Worm (Caenorhabditis elegans) whole organism, mixed stage, embryonic: ENCODE data around the gene gap-1.

Experiments used
- M03D4.4 ChIP-seq: sonication (generic microtip); optimal IDR thresholded peaks from 2 replicates; lab custom pipeline; 2017; ENCODE audit warnings: mild to moderate bottlenecking, missing genetic modification characterization, missing compliant biosample characterization
- bed-3 ChIP-seq: fragments of 200-800 bp; sonication (Bioruptor generic); optimal IDR thresholded peaks from 3 replicates; lab custom pipeline; 2018; ENCODE audit warnings: mild to moderate bottlenecking, missing genetic modification characterization, moderate library complexity, missing compliant biosample characterization
- blmp-1 ChIP-seq: fragments of 150-350 bp; optimal IDR thresholded peaks from 2 replicates; lab custom pipeline; 2014; ENCODE audit warnings: missing biosample characterization, missing genetic modification characterization
- ceh-39 ChIP-seq: fragments of 150-350 bp; optimal IDR thresholded peaks from 2 replicates; lab custom pipeline; 2014; ENCODE audit warnings: missing biosample characterization, missing genetic modification characterization
- ceh-43 ChIP-seq: fragments of 200-800 bp; sonication (Bioruptor generic); optimal IDR thresholded peaks from 2 replicates; lab custom pipeline; 2018; ENCODE audit warnings: mild to moderate bottlenecking, missing genetic modification characterization, moderate library complexity, missing compliant biosample characterization
- ceh-83 ChIP-seq: fragments of 200-800 bp; sonication (Bioruptor generic); optimal IDR thresholded peaks from 2 replicates; lab custom pipeline; 2018; ENCODE audit warnings: mild to moderate bottlenecking, missing genetic modification characterization, missing compliant biosample characterization
- ces-1 ChIP-seq: fragments of 150-350 bp; optimal IDR thresholded peaks from 2 replicates; lab custom pipeline; 2014; ENCODE audit warnings: missing biosample characterization, missing genetic modification reagents, missing genetic modification characterization
- cnd-1 ChIP-seq: fragments of 200-800 bp; sonication (Bioruptor generic); optimal IDR thresholded peaks from 2 replicates; lab custom pipeline; 2018; ENCODE audit warnings: mild to moderate bottlenecking, missing genetic modification characterization, missing compliant biosample characterization
- drap-1 ChIP-seq: fragments of 200-800 bp; sonication (Bioruptor generic); optimal IDR thresholded peaks from 3 replicates; lab custom pipeline; 2018; ENCODE audit warnings: mild to moderate bottlenecking, missing genetic modification characterization, missing compliant biosample characterization
- elt-1 ChIP-seq: sonication (generic microtip); optimal IDR thresholded peaks from 2 replicates; lab custom pipeline; 2017; ENCODE audit warnings: missing genetic modification characterization, mild to moderate bottlenecking, missing compliant biosample characterization, antibody characterized with exemption, moderate library complexity, borderline replicate concordance; ENCODE audit not compliant: insufficient read depth
- elt-3 ChIP-seq: fragments of 150-350 bp; optimal IDR thresholded peaks from 2 replicates; lab custom pipeline; 2014; ENCODE audit warnings: missing biosample characterization, missing genetic modification characterization
- flh-1 ChIP-seq: fragments of 200-800 bp; sonication (Bioruptor generic); optimal IDR thresholded peaks from 2 replicates; lab custom pipeline; 2018; ENCODE audit warnings: mild to moderate bottlenecking, missing genetic modification characterization, moderate library complexity, missing compliant biosample characterization
- ham-2 ChIP-seq: fragments of 200-800 bp; sonication (Bioruptor generic); optimal IDR thresholded peaks from 2 replicates; lab custom pipeline; 2018; ENCODE audit warnings: mild to moderate bottlenecking, missing genetic modification characterization, missing compliant biosample characterization
- hlh-1 ChIP-seq: fragments of 150-350 bp; optimal IDR thresholded peaks from 2 replicates; lab custom pipeline; 2014; ENCODE audit warnings: missing biosample characterization, missing genetic modification reagents, missing genetic modification characterization
- lin-13 ChIP-seq: fragments of 150-350 bp; optimal IDR thresholded peaks from 2 replicates; lab custom pipeline; 2014; ENCODE audit warnings: missing biosample characterization, missing genetic modification characterization
- lin-32 ChIP-seq: fragments of 200-800 bp; sonication (Bioruptor generic); optimal IDR thresholded peaks from 2 replicates; lab custom pipeline; 2018; ENCODE audit warnings: mild to moderate bottlenecking, missing genetic modification characterization, missing compliant biosample characterization
- lsy-2 ChIP-seq: fragments of 150-350 bp; optimal IDR thresholded peaks from 2 replicates; lab custom pipeline; 2014; ENCODE audit warnings: missing biosample characterization, missing genetic modification characterization
- mab-5 ChIP-seq: fragments of 150-350 bp; optimal IDR thresholded peaks from 2 replicates; lab custom pipeline; 2014; ENCODE audit warnings: missing biosample characterization, missing genetic modification characterization
- mep-1 ChIP-seq: fragments of 150-350 bp; optimal IDR thresholded peaks from 2 replicates; lab custom pipeline; 2017; ENCODE audit warnings: missing biosample characterization, missing genetic modification reagents, missing genetic modification characterization, inconsistent platforms
- mls-2 ChIP-seq: sonication (generic microtip); optimal IDR thresholded peaks from 2 replicates; lab custom pipeline; 2016; ENCODE audit warnings: mild to moderate bottlenecking, missing genetic modification characterization, moderate library complexity, missing compliant biosample characterization
- nhr-12 ChIP-seq: fragments of 150-350 bp; optimal IDR thresholded peaks from 2 replicates; lab custom pipeline; 2014; ENCODE audit warnings: missing biosample characterization, missing genetic modification characterization
- nhr-2 ChIP-seq: fragments of 150-350 bp; optimal IDR thresholded peaks from 2 replicates; lab custom pipeline; 2014; ENCODE audit warnings: missing biosample characterization, missing genetic modification characterization
- nhr-237 ChIP-seq: fragments of 150-350 bp; optimal IDR thresholded peaks from 2 replicates; lab custom pipeline; 2014; ENCODE audit warnings: missing biosample characterization, missing genetic modification characterization
- nhr-28 ChIP-seq: fragments of 150-350 bp; optimal IDR thresholded peaks from 2 replicates; lab custom pipeline; 2014; ENCODE audit warnings: missing biosample characterization, missing genetic modification characterization
- nhr-76 ChIP-seq: sonication (generic microtip); optimal IDR thresholded peaks from 2 replicates; lab custom pipeline; 2017; ENCODE audit warnings: missing biosample characterization, missing genetic modification characterization
- pha-4 ChIP-seq: fragments of 150-350 bp; optimal IDR thresholded peaks from 2 replicates; lab custom pipeline; 2018; ENCODE audit warnings: missing biosample characterization, missing genetic modification reagents, missing genetic modification characterization
- sem-2 ChIP-seq: fragments of 200-800 bp; sonication (Bioruptor generic); optimal IDR thresholded peaks from 2 replicates; lab custom pipeline; 2018; ENCODE audit warnings: mild to moderate bottlenecking, missing genetic modification characterization, missing compliant biosample characterization
- snpc-4 ChIP-seq: fragments of 150-350 bp; optimal IDR thresholded peaks from 2 replicates; lab custom pipeline; 2014; ENCODE audit warnings: missing biosample characterization, missing genetic modification characterization
- sptf-1 ChIP-seq: sonication (generic microtip); optimal IDR thresholded peaks from 2 replicates; lab custom pipeline; 2017; ENCODE audit warnings: mild to moderate bottlenecking, missing genetic modification characterization, moderate library complexity, missing compliant biosample characterization
- tbx-8 ChIP-seq: fragments of 200-800 bp; sonication (Bioruptor generic); optimal IDR thresholded peaks from 2 replicates; lab custom pipeline; 2018; ENCODE audit warnings: mild to moderate bottlenecking, missing genetic modification characterization, moderate library complexity, missing compliant biosample characterization
- unc-120 ChIP-seq: sonication (generic microtip); optimal IDR thresholded peaks from 2 replicates; lab custom pipeline; 2017; ENCODE audit warnings: missing genetic modification characterization, missing compliant biosample characterization; ENCODE audit not compliant: poor library complexity, severe bottlenecking
- unc-39 ChIP-seq: fragments of 150-350 bp; optimal IDR thresholded peaks from 2 replicates; lab custom pipeline; 2014; ENCODE audit warnings: missing biosample characterization, missing genetic modification characterization
- unc-62 ChIP-seq: fragments of 150-350 bp; optimal IDR thresholded peaks from 2 replicates; lab custom pipeline; 2014; ENCODE audit warnings: missing biosample characterization, missing genetic modification reagents, missing genetic modification characterization
- zip-8 ChIP-seq: fragments of 150-350 bp; optimal IDR thresholded peaks from 2 replicates; lab custom pipeline; 2014; ENCODE audit warnings: missing biosample characterization, missing genetic modification characterization
- ztf-11 ChIP-seq: fragments of 150-350 bp; optimal IDR thresholded peaks from 2 replicates; lab custom pipeline; 2014; ENCODE audit warnings: missing biosample characterization, missing genetic modification characterization

Gene gap-1

DNA sequence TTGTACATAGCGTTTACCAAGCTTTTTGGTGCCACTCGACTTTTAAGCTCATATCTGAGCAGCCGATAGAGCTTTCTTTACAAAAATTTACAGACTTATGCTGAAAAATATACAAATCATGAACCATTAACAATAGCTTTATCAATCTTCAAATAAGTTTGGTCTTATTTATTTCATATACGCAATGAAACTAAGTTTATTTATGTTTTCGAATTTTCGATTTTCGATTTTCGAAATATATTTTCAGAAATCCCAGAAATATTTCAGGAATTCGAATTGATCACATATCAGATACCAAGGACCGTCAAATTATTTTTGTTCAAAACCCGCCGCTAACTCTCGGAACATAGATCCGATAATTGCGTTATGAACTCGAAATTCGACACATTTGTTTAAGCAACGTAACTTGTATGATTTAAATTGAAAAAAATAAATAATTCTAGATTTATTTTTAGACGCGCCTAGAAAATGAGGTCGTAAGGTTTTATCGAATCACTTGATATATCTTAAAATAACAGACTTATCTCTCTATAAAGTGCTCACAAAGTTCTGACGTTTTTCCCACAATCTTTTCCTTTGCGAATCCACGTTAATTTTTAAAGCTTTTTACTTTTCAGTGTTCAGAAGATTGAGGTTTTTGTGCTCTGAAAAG lies 49.0 kb downstream of the gap-1 start:
- TF ChIP-seq lsy-2 (tag; lab: Kevin White, UChicago) (no peak), unc-39 (tag; lab: Kevin White, UChicago) (no peak), nhr-2 (tag; lab: Kevin White, UChicago) (no peak), mep-1 (tag; lab: Kevin White, UChicago) (no peak), mls-2 (tag; lab: Kevin White, UChicago) (no peak), sptf-1 (tag; lab: Kevin White, UChicago) (no peak), ceh-43 (GFP tag; lab: Kevin White, UChicago) (no peak), nhr-76 (tag; lab: Kevin White, UChicago) (no peak)

DNA sequence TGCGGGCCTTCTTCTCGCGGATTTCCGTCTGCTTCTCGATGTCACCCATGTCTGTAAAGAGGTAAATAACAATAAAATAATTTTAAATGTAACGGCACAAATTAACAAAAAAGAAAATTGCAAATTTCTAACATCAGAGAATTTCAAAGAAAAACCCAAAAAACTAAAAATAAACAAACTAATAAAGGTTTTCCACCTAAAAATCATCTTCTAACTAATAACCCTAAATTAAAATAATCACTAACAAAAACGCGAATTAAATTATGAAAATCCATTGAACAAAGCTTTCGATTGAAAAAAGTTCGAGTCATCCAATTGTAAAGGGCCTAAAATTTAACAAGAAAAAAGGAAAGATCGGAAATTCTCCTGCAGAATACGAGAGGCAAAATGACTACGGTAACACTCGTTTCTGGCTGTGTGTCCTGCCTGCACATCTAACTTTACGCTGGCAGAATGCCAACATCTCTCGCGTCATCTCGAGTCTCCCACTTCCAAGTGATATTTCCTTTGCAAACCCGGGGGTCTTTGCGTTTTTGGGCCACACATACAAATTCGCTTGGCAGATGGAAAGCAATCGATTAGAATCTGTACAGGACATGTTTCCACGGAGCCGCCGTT lies 50.4 kb downstream of the gap-1 start, which contains the start of gene rpl-11.2:
rpl-11.2 (minus strand) TSS at position 51 of the 618 bp plus-strand sequence.
- TF ChIP-seq zip-8 (tag; lab: Kevin White, UChicago) (no peak), pha-4 (peak; percentile 97), unc-39 (tag; lab: Kevin White, UChicago) (no peak), tbx-8 (GFP tag; lab: Kevin White, UChicago) (no peak), mep-1 (tag; lab: Kevin White, UChicago) (peak; percentile 99), hlh-1 (peak; percentile 83), flh-1 (GFP tag; lab: Kevin White, UChicago) (no peak), snpc-4 (tag; lab: Kevin White, UChicago) (no peak), unc-62 (GFP tag; lab: Kevin White, UChicago) (peak; percentile 93), mls-2 (tag; lab: Kevin White, UChicago) (no peak), M03D4.4 (tag; lab: Kevin White, UChicago) (peak; percentile 48), blmp-1 (tag; lab: Kevin White, UChicago) (no peak), elt-3 (no peak), nhr-76 (tag; lab: Kevin White, UChicago) (no peak), lin-32 (GFP tag; lab: Kevin White, UChicago) (peak; percentile 31), lsy-2 (tag; lab: Kevin White, UChicago) (peak; percentile 99), mab-5 (no peak), drap-1 (GFP tag; lab: Kevin White, UChicago) (peak; percentile 8), ztf-11 (tag; lab: Kevin White, UChicago) (peak; percentile 76), nhr-12 (tag; lab: Kevin White, UChicago) (peak; percentile 26), cnd-1 (tag; lab: Kevin White, UChicago) (peak; percentile 68), lin-13 (tag; lab: Kevin White, UChicago) (peak; percentile 92), ham-2 (no peak), unc-120 (tag; lab: Kevin White, UChicago) (peak; percentile 61), nhr-237 (tag; lab: Kevin White, UChicago) (peak; percentile 89), nhr-28 (tag; lab: Kevin White, UChicago) (no peak), sem-2 (GFP tag; lab: Kevin White, UChicago) (no peak), ceh-43 (GFP tag; lab: Kevin White, UChicago) (no peak), sptf-1 (tag; lab: Kevin White, UChicago) (peak; percentile 77), nhr-2 (tag; lab: Kevin White, UChicago) (peak; percentile 70), bed-3 (GFP tag; lab: Kevin White, UChicago) (no peak), ceh-39 (tag; lab: Kevin White, UChicago) (peak; percentile 90), ceh-83 (no peak), ces-1 (peak; percentile 75), elt-1 (peak; percentile 31)
